Fruit fly (Drosophila melanogaster): Measurements from ENCODE around the gene CG3557.

CG3557 gene

dm6 chr2L:2385692-2386091, at the start of gene CG3557:
Gene CG3557 (minus strand): TSS chr2L:2385792.
- TF ChIP-seq noc (tag; optimal IDR thresholded peaks at IDR 0.05): no peak

dm6 chr2L:2434222-2434621, 48.6 kb upstream of the CG3557 start:
- no peak for TF ChIP-seq noc (tag; optimal IDR thresholded peaks at IDR 0.05)

- no peak for TF ChIP-seq noc (tag; optimal IDR thresholded peaks at IDR 0.05)
Observed at dm6 chr2L:2433494-2434054, 48.0 kb upstream of the CG3557 start.

dm6 chr2L:2432809-2433493, 47.4 kb upstream of the CG3557 start:
- TF ChIP-seq noc (tag; optimal IDR thresholded peaks at IDR 0.05): no peak

- TF ChIP-seq noc (tag; optimal IDR thresholded peaks at IDR 0.05): no peak
Observed at dm6 chr2L:2430251-2430650, 44.7 kb upstream of the CG3557 start.

DNA sequence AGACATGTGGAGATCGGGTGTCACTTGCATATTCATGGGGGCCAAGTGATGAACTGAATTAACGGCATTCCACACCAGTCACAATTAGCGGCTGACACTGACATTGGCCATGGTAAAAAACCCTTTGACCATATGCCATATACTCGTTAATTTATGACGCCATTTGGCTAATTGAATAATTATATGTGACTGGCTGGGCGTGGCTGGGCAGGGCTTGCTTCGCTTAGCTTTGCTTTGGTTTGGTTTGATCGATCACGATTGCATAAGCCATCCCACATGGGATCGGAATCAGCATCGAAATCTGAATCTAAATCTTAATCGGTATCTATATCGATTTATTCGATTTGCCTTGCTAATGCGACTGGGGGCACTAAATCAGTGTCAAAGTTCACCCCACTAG, 44.0 kb upstream of the CG3557 start:
- no peak for TF ChIP-seq noc (tag; optimal IDR thresholded peaks at IDR 0.05)

DNA sequence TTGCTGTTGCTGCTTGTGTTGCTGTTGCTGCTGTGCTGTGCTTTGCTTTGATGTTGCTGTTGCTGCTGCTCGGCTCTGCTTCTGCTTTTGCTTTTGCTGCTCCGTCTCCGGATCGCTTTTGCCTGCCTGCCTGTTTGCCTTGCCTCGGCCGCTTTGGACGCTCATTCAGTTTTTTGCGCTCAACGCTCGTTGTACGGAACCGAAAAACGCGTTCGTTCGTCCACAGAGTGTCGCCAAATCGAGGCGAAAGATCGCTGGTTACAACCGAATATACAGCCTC, 42.6 kb upstream of the CG3557 start, which contains the start of gene dpp:
Gene dpp (plus strand): TSS at position 164 of the 280 bp plus-strand sequence.
- TF ChIP-seq noc (tag; optimal IDR thresholded peaks at IDR 0.05): no peak

DNA sequence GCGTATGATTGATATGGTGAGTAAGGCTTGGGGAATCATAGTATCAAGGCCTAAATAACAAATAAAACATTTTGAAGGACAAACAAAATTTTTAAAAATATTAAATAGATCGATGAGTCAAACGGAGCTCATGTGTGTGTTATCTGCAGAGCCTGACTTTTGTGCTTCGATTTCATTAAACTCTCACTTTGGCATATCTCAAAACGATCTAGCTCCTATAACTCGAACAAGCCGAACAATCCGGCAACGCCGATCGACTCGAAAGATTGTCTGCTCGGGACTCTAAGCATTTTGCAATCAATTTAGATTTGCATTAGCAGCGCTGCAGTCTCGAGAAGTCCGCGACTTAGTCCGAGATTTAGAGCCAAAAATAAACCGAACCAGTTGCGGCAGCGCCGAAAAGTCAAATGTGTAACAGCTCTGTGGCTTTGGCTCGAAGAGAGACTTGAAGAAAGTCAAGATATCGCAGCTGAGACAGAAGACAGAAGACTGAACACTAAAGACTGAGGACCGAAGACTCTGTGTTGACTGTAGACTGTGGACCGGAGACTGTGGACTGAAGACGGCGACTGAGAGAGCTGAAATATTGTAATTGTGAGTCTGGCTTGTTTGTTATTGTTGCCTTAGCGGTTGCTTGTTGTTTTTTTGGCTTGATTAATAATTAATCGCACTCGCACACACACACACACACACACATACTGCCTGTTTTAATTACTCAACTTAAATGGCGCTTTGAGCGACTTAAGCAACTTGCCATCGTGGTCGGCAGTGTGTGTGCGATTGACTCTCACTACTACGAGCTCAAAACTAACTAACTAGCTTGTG, 42.0 kb upstream of the CG3557 start:
- TF ChIP-seq noc (tag; optimal IDR thresholded peaks at IDR 0.05): no peak

DNA sequence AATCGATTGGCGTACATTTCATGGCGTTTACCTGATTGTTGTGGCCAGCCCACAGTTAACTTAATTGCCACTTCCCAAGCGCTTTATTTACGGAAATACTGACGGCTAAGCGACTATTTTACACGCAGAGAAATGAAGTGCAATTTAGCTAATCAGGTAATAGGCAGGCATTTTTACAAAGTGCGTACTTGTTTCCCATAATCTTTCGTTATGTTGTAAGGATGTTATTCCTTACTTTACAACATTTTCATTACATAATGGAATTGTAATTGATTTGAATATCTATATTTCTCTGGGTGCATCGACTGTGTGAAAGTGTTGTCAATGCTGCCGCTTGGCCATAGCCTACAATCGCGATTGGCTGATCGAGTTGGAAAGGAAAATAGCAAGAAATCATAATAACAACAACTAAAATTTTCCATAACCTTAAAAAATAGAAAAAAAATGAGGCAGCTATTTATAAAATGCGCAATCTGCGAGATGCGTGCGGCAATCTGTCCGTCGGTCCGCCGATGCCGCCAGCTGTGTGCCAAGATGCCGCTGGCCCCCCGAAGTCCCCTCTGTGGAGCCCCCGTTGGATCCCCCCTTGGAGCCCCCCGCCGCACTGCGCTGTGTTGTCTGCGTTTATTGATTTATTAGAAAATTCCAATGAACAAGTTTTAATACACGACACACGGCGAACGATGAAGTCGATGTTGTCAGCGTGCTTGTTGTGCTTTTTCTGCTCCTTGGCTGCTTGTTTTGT, 41.0 kb upstream of the CG3557 start:
- TF ChIP-seq noc (tag; optimal IDR thresholded peaks at IDR 0.05): no peak

dm6 chr2L:2425652-2426192, 40.1 kb upstream of the CG3557 start:
- TF ChIP-seq noc (tag; optimal IDR thresholded peaks at IDR 0.05): no peak

DNA sequence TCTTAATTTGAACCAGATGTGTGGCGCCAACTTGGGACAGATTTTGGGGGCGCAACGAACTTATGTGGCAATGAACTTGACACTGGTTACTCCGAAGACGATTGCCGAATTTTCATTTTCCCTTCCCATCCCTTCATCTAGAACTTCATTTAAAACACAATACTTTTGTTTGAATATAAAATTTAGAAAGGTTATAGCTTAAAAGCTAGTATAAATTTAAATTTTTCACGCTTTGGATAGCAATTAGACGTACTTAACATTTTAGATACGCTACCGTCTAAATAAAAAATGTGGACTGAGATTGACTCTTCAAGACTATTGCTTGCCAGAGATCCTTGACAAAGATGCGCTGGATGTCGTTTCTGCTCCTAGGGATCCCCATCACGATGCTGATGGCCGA, 38.9 kb upstream of the CG3557 start, which contains the start of gene CG44139:
Gene CG44139 (plus strand): TSS at position 301 of the 400 bp plus-strand sequence.
- no peak for TF ChIP-seq noc (tag; optimal IDR thresholded peaks at IDR 0.05)

DNA sequence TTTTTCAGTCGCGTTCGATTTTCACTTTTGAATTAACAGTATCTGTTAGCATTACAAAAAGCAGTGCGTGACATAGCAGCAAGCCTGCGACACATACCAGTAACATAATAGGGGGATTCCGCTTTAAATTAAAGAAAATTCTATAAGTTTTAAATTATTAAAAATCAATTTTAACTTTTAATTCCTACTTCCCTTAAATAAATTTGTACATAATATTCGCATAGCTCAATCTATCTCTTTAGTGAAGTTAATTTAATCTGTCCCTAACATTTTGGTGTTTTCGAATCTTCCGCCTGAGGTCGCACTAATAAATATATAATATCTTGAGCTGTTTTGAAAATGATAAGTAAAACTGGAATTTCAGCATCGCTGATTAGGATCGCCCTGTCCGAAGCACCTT, 34.9 kb upstream of the CG3557 start, which contains the start of gene CG9886:
Gene CG9886 (plus strand): TSS at position 341 of the 400 bp plus-strand sequence.
- TF ChIP-seq noc (tag; optimal IDR thresholded peaks at IDR 0.05): no peak

DNA sequence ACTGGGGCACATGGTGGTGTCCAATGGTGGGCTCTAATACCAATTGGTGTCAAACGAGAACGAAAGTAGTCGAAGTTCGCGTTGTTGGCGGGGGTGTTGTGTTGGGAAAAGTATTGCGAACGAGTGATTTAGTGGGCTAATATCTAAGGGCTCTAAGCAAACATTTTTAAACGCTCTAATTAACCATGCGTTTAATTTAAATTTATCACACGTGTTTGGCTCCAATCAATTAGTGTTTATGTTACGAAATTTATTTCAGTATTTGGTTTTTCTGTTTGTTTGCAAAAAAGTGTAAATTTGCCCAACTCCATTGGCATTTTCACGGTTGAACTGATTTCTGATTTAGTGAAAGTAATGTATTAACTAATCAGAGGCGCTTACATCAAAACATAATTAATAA, 34.3 kb upstream of the CG3557 start, which contains the start of gene CG34447:
Gene CG34447 (minus strand): TSS at position 101 of the 400 bp plus-strand sequence.
- no peak for TF ChIP-seq noc (tag; optimal IDR thresholded peaks at IDR 0.05)

DNA sequence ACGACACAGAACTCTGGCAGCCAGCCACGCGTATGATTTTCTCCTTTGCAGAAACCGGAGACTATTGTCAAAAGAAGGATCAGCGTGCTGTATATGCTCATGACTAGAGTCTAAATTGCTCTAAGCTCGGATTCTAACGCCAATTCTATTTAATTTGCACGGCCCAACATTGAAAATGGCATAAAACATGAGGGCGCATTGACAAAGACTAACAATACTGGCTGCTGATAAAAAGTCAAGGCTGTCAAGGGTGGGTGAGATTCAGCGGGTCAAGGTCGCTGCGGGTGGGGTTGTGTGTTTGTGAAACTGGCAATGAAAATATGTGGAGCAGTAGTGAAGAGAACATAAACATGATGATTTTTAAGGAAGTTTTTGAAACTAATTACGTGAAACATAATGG, 32.3 kb upstream of the CG3557 start, which contains the start of gene CG34448:
Gene CG34448 (minus strand): TSS at position 101 of the 400 bp plus-strand sequence.
- TF ChIP-seq noc (tag; optimal IDR thresholded peaks at IDR 0.05): no peak

DNA sequence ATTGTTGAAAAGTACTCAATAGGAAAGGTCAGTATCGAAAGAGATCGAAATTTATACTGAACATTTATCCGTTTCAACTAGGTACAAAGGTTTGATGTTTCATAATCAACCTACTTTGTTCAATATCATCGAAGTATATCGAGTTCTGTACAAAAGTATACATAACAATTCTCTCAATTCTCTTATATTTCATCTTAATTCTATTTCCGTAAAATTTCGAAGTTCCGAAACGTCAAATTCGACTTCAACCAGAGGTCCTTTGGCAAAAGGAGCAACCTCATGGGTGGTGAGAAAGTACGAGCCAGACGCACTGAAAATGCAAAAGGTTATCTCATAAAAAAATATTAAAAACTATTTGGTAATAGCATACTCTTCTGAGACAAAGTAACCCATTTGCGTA, 31.0 kb upstream of the CG3557 start, which contains the start of gene CG31948:
Gene CG31948 (minus strand): TSS at position 101 of the 400 bp plus-strand sequence.
- no peak for TF ChIP-seq noc (tag; optimal IDR thresholded peaks at IDR 0.05)

DNA sequence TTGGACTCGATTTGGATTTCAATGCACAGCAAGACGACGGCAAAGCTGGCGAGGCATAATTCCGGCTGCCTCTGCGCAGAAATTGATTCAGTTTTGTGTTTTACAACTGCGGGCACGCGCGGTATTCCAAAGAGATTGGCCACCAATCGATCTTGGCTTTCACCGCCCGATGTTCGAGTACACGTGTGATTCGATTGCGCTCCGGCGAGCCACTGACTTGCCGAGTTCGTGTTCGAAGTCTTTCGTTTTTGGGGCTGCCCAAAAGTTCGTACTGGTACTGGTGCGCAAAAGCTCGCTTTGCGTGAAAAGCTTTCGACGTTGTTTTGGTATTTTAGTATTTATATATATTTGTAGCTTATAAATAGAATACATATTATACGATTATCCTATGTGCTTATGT, 29.5 kb upstream of the CG3557 start, which contains the start of gene CG18641:
Gene CG18641 (minus strand): TSS at position 214 of the 400 bp plus-strand sequence.
- TF ChIP-seq noc (tag; optimal IDR thresholded peaks at IDR 0.05): no peak
